Worm (Caenorhabditis elegans) whole organism, L1 larva: ENCODE measurements around the gene abf-6.

ENCODE experiments used
- C04F5.9 ChIP-seq: sonication (generic microtip); optimal IDR thresholded peaks from 2 replicates; lab custom pipeline; 2016; ENCODE audit warnings: missing genetic modification characterization, missing compliant biosample characterization
- C16A3.4 ChIP-seq: fragments of 150-350 bp; optimal IDR thresholded peaks from 2 replicates; lab custom pipeline; 2014; ENCODE audit warnings: missing biosample characterization, missing genetic modification characterization
- C34B4.2 ChIP-seq: sonication (generic microtip); optimal IDR thresholded peaks from 2 replicates; lab custom pipeline; 2017; ENCODE audit warnings: mild to moderate bottlenecking, missing genetic modification characterization, missing compliant biosample characterization
- aha-1 ChIP-seq: fragments of 150-350 bp; optimal IDR thresholded peaks from 2 replicates; lab custom pipeline; 2014; ENCODE audit warnings: missing biosample characterization, missing genetic modification characterization
- blmp-1 ChIP-seq: fragments of 150-350 bp; optimal IDR thresholded peaks from 2 replicates; lab custom pipeline; 2014; ENCODE audit warnings: missing biosample characterization, missing genetic modification characterization
- ceh-8 ChIP-seq: fragments of 200-800 bp; sonication (Bioruptor generic); optimal IDR thresholded peaks from 2 replicates; lab custom pipeline; 2018; ENCODE audit warnings: mild to moderate bottlenecking, missing genetic modification characterization, moderate library complexity, missing compliant biosample characterization
- ceh-82 ChIP-seq, 3 experiments: fragments of 150-350 bp in 1 of 3; sonication (generic microtip) in 2 of 3; optimal IDR thresholded peaks; 2 replicates each; lab custom pipeline; 2014 to 2017; ENCODE audit warnings: missing biosample characterization in 3 of 3, missing genetic modification characterization in 3 of 3
- ces-1 ChIP-seq: fragments of 150-350 bp; optimal IDR thresholded peaks from 2 replicates; lab custom pipeline; 2014; ENCODE audit warnings: missing biosample characterization, missing genetic modification reagents, missing genetic modification characterization
- efl-1 ChIP-seq, 4 experiments: fragments of 150-350 bp; optimal IDR thresholded peaks in 3 of 4; peaks in 1 of 4; 1 replicate in 1 of 4; 2 replicates in 3 of 4; lab custom pipeline; 2014; ENCODE audit warnings: missing biosample characterization in 2 of 4, missing genetic modification characterization in 2 of 4, missing genetic modification reagents in 2 of 4
- elt-3 ChIP-seq, 6 experiments: fragments of 150-350 bp in 1 of 6; sonication (generic microtip); optimal IDR thresholded peaks; 2 replicates each; lab custom pipeline; 2017 to 2018; ENCODE audit warnings: missing biosample characterization in 6 of 6, missing genetic modification characterization in 6 of 6, inconsistent platforms in 1 of 6
- fkh-10 ChIP-seq: sonication (generic microtip); optimal IDR thresholded peaks from 2 replicates; lab custom pipeline; 2017; ENCODE audit warnings: missing biosample characterization, missing genetic modification reagents, missing genetic modification characterization
- fkh-4 ChIP-seq: sonication (generic microtip); optimal IDR thresholded peaks from 2 replicates; lab custom pipeline; 2016; ENCODE audit warnings: missing compliant biosample characterization, missing genetic modification characterization, borderline replicate concordance
- fkh-8 ChIP-seq: sonication (generic microtip); optimal IDR thresholded peaks from 2 replicates; lab custom pipeline; 2016; ENCODE audit warnings: mild to moderate bottlenecking, missing genetic modification characterization, missing compliant biosample characterization
- fos-1 ChIP-seq: fragments of 150-350 bp; optimal IDR thresholded peaks from 2 replicates; lab custom pipeline; 2014; ENCODE audit warnings: missing biosample characterization, missing genetic modification characterization
- grh-1 ChIP-seq: fragments of 200-800 bp; sonication (Bioruptor generic); IDR thresholded peaks from 2 replicates; pipeline ENCODE4 v1.3.6; 2022; ENCODE audit warnings: missing genetic modification reagents, missing genetic modification characterization, missing compliant biosample characterization
- hlh-4 ChIP-seq: sonication (generic microtip); optimal IDR thresholded peaks from 2 replicates; lab custom pipeline; 2016; ENCODE audit warnings: mild to moderate bottlenecking, missing genetic modification characterization, missing compliant biosample characterization
- irx-1 ChIP-seq: sonication (generic microtip); optimal IDR thresholded peaks from 2 replicates; lab custom pipeline; 2016; ENCODE audit warnings: missing genetic modification characterization, missing compliant biosample characterization
- lin-14 ChIP-seq: fragments of 200-800 bp; sonication (Bioruptor generic); optimal IDR thresholded peaks from 2 replicates; lab custom pipeline; 2018; ENCODE audit warnings: mild to moderate bottlenecking, missing genetic modification characterization, moderate library complexity, missing compliant biosample characterization
- lin-15B ChIP-seq: fragments of 150-350 bp; sonication (generic microtip); optimal IDR thresholded peaks from 3 replicates; lab custom pipeline; 2014; ENCODE audit warnings: missing biosample characterization, missing genetic modification characterization
- lin-35 ChIP-seq, 2 experiments: fragments of 150-350 bp; optimal IDR thresholded peaks; 2 replicates each; lab custom pipeline; 2014; ENCODE audit warnings: missing biosample characterization in 2 of 2, missing genetic modification characterization in 2 of 2, missing genetic modification reagents in 2 of 2
- lin-39 ChIP-seq: fragments of 150-350 bp; optimal IDR thresholded peaks from 2 replicates; lab custom pipeline; 2014; ENCODE audit warnings: missing biosample characterization, missing genetic modification reagents, missing genetic modification characterization
- lir-3 ChIP-seq: sonication (generic microtip); optimal IDR thresholded peaks from 2 replicates; lab custom pipeline; 2016; ENCODE audit warnings: mild to moderate bottlenecking, missing genetic modification characterization, moderate library complexity, missing compliant biosample characterization; ENCODE audit not compliant: poor library complexity
- mab-9 ChIP-seq: fragments of 200-800 bp; sonication (Bioruptor generic); IDR thresholded peaks from 2 replicates; pipeline ENCODE4 v1.3.6; 2022; ENCODE audit warnings: missing genetic modification reagents, missing genetic modification characterization, missing compliant biosample characterization
- mdl-1 ChIP-seq, 2 experiments: fragments of 150-350 bp; optimal IDR thresholded peaks; 2 replicates each; lab custom pipeline; 2014 to 2017; ENCODE audit warnings: missing biosample characterization in 2 of 2, missing genetic modification characterization in 2 of 2, inconsistent platforms in 1 of 2
- mef-2 ChIP-seq: fragments of 150-350 bp; optimal IDR thresholded peaks from 2 replicates; lab custom pipeline; 2014; ENCODE audit warnings: missing biosample characterization, missing genetic modification characterization
- nhr-11 ChIP-seq: fragments of 150-350 bp; optimal IDR thresholded peaks from 2 replicates; lab custom pipeline; 2014; ENCODE audit warnings: missing biosample characterization, missing genetic modification characterization
- nhr-12 ChIP-seq: sonication (generic microtip); optimal IDR thresholded peaks from 2 replicates; lab custom pipeline; 2017; ENCODE audit warnings: missing biosample characterization, missing genetic modification characterization
- nhr-20 ChIP-seq: sonication (generic microtip); optimal IDR thresholded peaks from 2 replicates; lab custom pipeline; 2016; ENCODE audit warnings: mild to moderate bottlenecking, missing genetic modification characterization, missing compliant biosample characterization
- nhr-28 ChIP-seq: fragments of 150-350 bp; optimal IDR thresholded peaks from 2 replicates; lab custom pipeline; 2014; ENCODE audit warnings: missing biosample characterization, missing genetic modification characterization
- nhr-71 ChIP-seq: sonication (generic microtip); optimal IDR thresholded peaks from 2 replicates; lab custom pipeline; 2016; ENCODE audit warnings: mild to moderate bottlenecking, missing genetic modification characterization, moderate library complexity, missing compliant biosample characterization
- nhr-77 ChIP-seq: fragments of 150-350 bp; optimal IDR thresholded peaks from 2 replicates; lab custom pipeline; 2014; ENCODE audit warnings: missing biosample characterization, missing genetic modification characterization
- nhr-84 ChIP-seq: sonication (generic microtip); optimal IDR thresholded peaks from 2 replicates; lab custom pipeline; 2017; ENCODE audit warnings: missing biosample characterization, missing genetic modification characterization
- nhr-85 ChIP-seq: sonication (generic microtip); peaks from one replicate; lab custom pipeline; 2016; ENCODE audit warnings: missing genetic modification characterization, inconsistent platforms, missing compliant biosample characterization
- pqm-1 ChIP-seq: sonication (generic microtip); optimal IDR thresholded peaks from 3 replicates; lab custom pipeline; 2017; ENCODE audit warnings: missing biosample characterization, missing genetic modification characterization
- rnt-1 ChIP-seq: sonication (generic microtip); optimal IDR thresholded peaks from 2 replicates; lab custom pipeline; 2016; ENCODE audit warnings: mild to moderate bottlenecking, missing genetic modification characterization, moderate library complexity, missing compliant biosample characterization
- skn-1 ChIP-seq: fragments of 150-350 bp; optimal IDR thresholded peaks from 2 replicates; lab custom pipeline; 2014; ENCODE audit warnings: missing biosample characterization, missing genetic modification characterization
- snu-23 ChIP-seq: sonication (generic microtip); optimal IDR thresholded peaks from 2 replicates; lab custom pipeline; 2016; ENCODE audit warnings: missing genetic modification characterization, missing compliant biosample characterization
- sox-4 ChIP-seq: sonication (generic microtip); optimal IDR thresholded peaks from 2 replicates; lab custom pipeline; 2016; ENCODE audit warnings: missing genetic modification characterization, missing compliant biosample characterization
- sptf-1 ChIP-seq: fragments of 150-350 bp; optimal IDR thresholded peaks from 2 replicates; lab custom pipeline; 2014; ENCODE audit warnings: missing biosample characterization, missing genetic modification characterization
- swsn-7 ChIP-seq: sonication (generic microtip); optimal IDR thresholded peaks from 2 replicates; lab custom pipeline; 2016; ENCODE audit warnings: missing genetic modification characterization, missing compliant biosample characterization
- tlp-1 ChIP-seq: fragments of 150-350 bp; optimal IDR thresholded peaks from 2 replicates; lab custom pipeline; 2014; ENCODE audit warnings: missing biosample characterization, missing genetic modification characterization
- xbp-1 ChIP-seq: sonication (generic microtip); optimal IDR thresholded peaks from 2 replicates; lab custom pipeline; 2016; ENCODE audit warnings: missing genetic modification characterization, missing compliant biosample characterization
- zip-4 ChIP-seq: fragments of 200-800 bp; sonication (Bioruptor generic); optimal IDR thresholded peaks from 2 replicates; lab custom pipeline; 2018; ENCODE audit warnings: mild to moderate bottlenecking, missing genetic modification characterization, moderate library complexity, missing compliant biosample characterization
- ztf-11 ChIP-seq, 2 experiments: sonication (generic microtip); optimal IDR thresholded peaks; 2 replicates each; lab custom pipeline; 2016 to 2017; ENCODE audit warnings: missing genetic modification characterization in 2 of 2, missing biosample characterization in 1 of 2, missing compliant biosample characterization in 1 of 2

Gene abf-6

ce11 chrX:12843530-12843929 lies 49.6 kb downstream of the abf-6 start (continued):
- TF ChIP-seq sox-4 (tag; lab: Kevin White, UChicago) (no peak), C04F5.9 (no peak), rnt-1 (tag; lab: Kevin White, UChicago) (peak; percentile 71), nhr-71 (tag; lab: Kevin White, UChicago) (peak; percentile 68), C34B4.2 (tag; lab: Kevin White, UChicago) (no peak), ceh-8 (peak; percentile 7), grh-1 (GFP tag; lab: Robert Waterston, UW) (peak; percentile 37; the same call in 1 of the 2 replicates), zip-4 (no peak), nhr-85 (peak; percentile 76), pqm-1 (tag; lab: Kevin White, UChicago) (no peak), aha-1 (tag; lab: Kevin White, UChicago) (no peak), ceh-82 (tag; optimal IDR thresholded peaks at IDR 0.05; lab: Kevin White, UChicago) (peak; percentile 17 to 39 (median 34)), sptf-1 (tag; lab: Kevin White, UChicago) (no peak), fkh-4 (tag; lab: Kevin White, UChicago) (peak; percentile 5), fos-1 (tag; lab: Kevin White, UChicago) (peak; percentile 19), hlh-4 (tag; lab: Kevin White, UChicago) (no peak), lin-15B (no peak), nhr-77 (no peak), mab-9 (GFP tag; lab: Robert Waterston, UW) (0 out of 2 replicates have a peak, but pooled peaks have one; percentile 28), ztf-11 (tag; optimal IDR thresholded peaks at IDR 0.05; lab: Kevin White, UChicago) (peak in 1 of 2 experiments; percentile 4), nhr-11 (tag; lab: Kevin White, UChicago) (no peak), lir-3 (tag; lab: Kevin White, UChicago) (peak; percentile 55), skn-1 (tag; lab: Kevin White, UChicago) (peak; percentile 14), nhr-28 (no peak), ces-1 (GFP tag; lab: Kevin White, UChicago) (no peak), fkh-10 (peak; percentile 20), snu-23 (GFP tag; lab: Kevin White, UChicago) (peak; percentile 78), swsn-7 (tag; lab: Kevin White, UChicago) (peak; percentile 58), tlp-1 (no peak), xbp-1 (peak; percentile 48), mef-2 (no peak), nhr-12 (tag; lab: Kevin White, UChicago) (no peak), efl-1 (optimal IDR thresholded peaks at IDR 0.05; lab: Kevin White, UChicago) (peak; percentile 0 to 12), efl-1 (GFP tag; optimal IDR thresholded peaks at IDR 0.05 in 1 of 2; lab: Kevin White, UChicago) (peak in 1 of 2 experiments; percentile 89), elt-3 (tag; optimal IDR thresholded peaks at IDR 0.05; lab: Kevin White, UChicago) (peak in 1 of 6 experiments; percentile 16), fkh-8 (tag; lab: Kevin White, UChicago) (no peak), irx-1 (tag; lab: Kevin White, UChicago) (no peak), lin-35 (GFP tag; optimal IDR thresholded peaks at IDR 0.05; lab: Kevin White, UChicago) (peak; percentile 31 to 75), C16A3.4 (tag; lab: Kevin White, UChicago) (peak; percentile 32), blmp-1 (no peak)

- peak; percentile 5 for TF ChIP-seq lin-14 (GFP tag; lab: Kevin White, UChicago)
- peak; percentile 78 for TF ChIP-seq nhr-85
- no peak for TF ChIP-seq nhr-84 (tag; lab: Kevin White, UChicago)
- no peak for TF ChIP-seq mdl-1 (tag; optimal IDR thresholded peaks at IDR 0.05; lab: Kevin White, UChicago)
- TF ChIP-seq blmp-1: peak; percentile 67
- TF ChIP-seq lin-39 (tag; lab: Kevin White, UChicago): no peak
- TF ChIP-seq nhr-20: no peak
Observed at ce11 chrX:12844170-12844569, 50.3 kb downstream of the abf-6 start.
